Fruit fly (Drosophila melanogaster) whole organism, prepupa: Measurements from ENCODE around the gene CG8851.

Source experiments
- Ets21C ChIP-seq: fragments of 200-800 bp; sonication (Bioruptor generic); optimal IDR thresholded peaks from 3 replicates; lab custom pipeline; 2016; ENCODE audit warnings: missing biosample characterization, missing genetic modification characterization
- topi ChIP-seq: fragments of 200-800 bp; sonication (Bioruptor generic); optimal IDR thresholded peaks from 3 replicates; lab custom pipeline; 2016; ENCODE audit warnings: missing biosample characterization, missing genetic modification characterization

dm6 chr2L:3519551-3519950 lies at the start of gene CG8851, which contains the start of gene CG3213:
- TF ChIP-seq Ets21C (GFP tag; lab: Kevin White, UChicago) = no peak
- TF ChIP-seq topi (GFP tag; lab: Kevin White, UChicago) = no peak
